Fruit fly (Drosophila melanogaster) whole organism, embryonic: Measurements from ENCODE around the gene CG18765.
A peak's percentile ranks its signal among the peaks of the same experiment; 100 is the strongest.

Experiments used
- BEAF-32 ChIP-seq: fragments of 200-800 bp; sonication (Bioruptor generic); optimal IDR thresholded peaks from 3 replicates; lab custom pipeline; 2017; ENCODE audit warnings: missing biosample characterization, missing genetic modification characterization, mild to moderate bottlenecking, moderate library complexity, missing genetic modification reagents
- Blimp-1 ChIP-seq: fragments of 200-800 bp; sonication (Bioruptor generic); optimal IDR thresholded peaks from 3 replicates; lab custom pipeline; 2018; ENCODE audit warnings: missing biosample characterization, missing genetic modification characterization, mild to moderate bottlenecking, moderate library complexity, missing genetic modification reagents
- CG10979 ChIP-seq: fragments of 200-800 bp; sonication (Bioruptor generic); optimal IDR thresholded peaks from 2 replicates; lab custom pipeline; 2018; ENCODE audit warnings: missing biosample characterization, mild to moderate bottlenecking, missing genetic modification characterization, moderate library complexity
- CG11504 ChIP-seq: fragments of 200-800 bp; sonication (Bioruptor generic); optimal IDR thresholded peaks from 3 replicates; lab custom pipeline; 2019; ENCODE audit warnings: missing biosample characterization, mild to moderate bottlenecking, missing genetic modification characterization, moderate library complexity
- CG1233 ChIP-seq: fragments of 200-800 bp; sonication (Bioruptor generic); optimal IDR thresholded peaks from 4 replicates; lab custom pipeline; 2018; ENCODE audit warnings: missing biosample characterization, mild to moderate bottlenecking, missing genetic modification characterization
- CG12769 ChIP-seq: fragments of 200-800 bp; sonication (Bioruptor generic); optimal IDR thresholded peaks from 2 replicates; lab custom pipeline; 2019; ENCODE audit warnings: missing biosample characterization, mild to moderate bottlenecking, missing genetic modification characterization, moderate library complexity
- CG13775 ChIP-seq: fragments of 200-800 bp; sonication (Bioruptor generic); optimal IDR thresholded peaks from 3 replicates; lab custom pipeline; 2017; ENCODE audit warnings: missing biosample characterization, mild to moderate bottlenecking, missing genetic modification characterization
- CG13894 ChIP-seq: fragments of 200-800 bp; sonication (Bioruptor generic); optimal IDR thresholded peaks from 3 replicates; lab custom pipeline; 2018; ENCODE audit warnings: missing biosample characterization, mild to moderate bottlenecking, missing genetic modification characterization, moderate library complexity
- CG14710 ChIP-seq: fragments of 200-800 bp; sonication (Bioruptor generic); optimal IDR thresholded peaks from 3 replicates; lab custom pipeline; 2019; ENCODE audit warnings: missing biosample characterization, mild to moderate bottlenecking, missing genetic modification characterization, moderate library complexity
- CG15269 ChIP-seq: fragments of 200-800 bp; sonication (Bioruptor generic); optimal IDR thresholded peaks from 2 replicates; lab custom pipeline; 2018; ENCODE audit warnings: missing biosample characterization, mild to moderate bottlenecking, missing genetic modification characterization, moderate library complexity
- CG15601 ChIP-seq: fragments of 200-800 bp; sonication (Bioruptor generic); optimal IDR thresholded peaks from 3 replicates; lab custom pipeline; 2019; ENCODE audit warnings: missing biosample characterization, mild to moderate bottlenecking, missing genetic modification characterization, moderate library complexity
- CG1603 ChIP-seq: fragments of 200-800 bp; sonication (Bioruptor generic); optimal IDR thresholded peaks from 2 replicates; lab custom pipeline; 2019; ENCODE audit warnings: missing biosample characterization, mild to moderate bottlenecking, missing genetic modification characterization, moderate library complexity
- CG2120 ChIP-seq: fragments of 200-800 bp; sonication (Bioruptor generic); optimal IDR thresholded peaks from 3 replicates; lab custom pipeline; 2016; ENCODE audit warnings: missing biosample characterization, missing genetic modification characterization
- CG2129 ChIP-seq: fragments of 200-800 bp; sonication (Bioruptor generic); IDR thresholded peaks from 2 replicates; pipeline ENCODE4 v1.3.6; 2022; ENCODE audit warnings: missing biosample characterization, missing genetic modification characterization; ENCODE audit not compliant: partially characterized antibody
- CG3163 ChIP-seq: fragments of 200-800 bp; sonication (Bioruptor generic); optimal IDR thresholded peaks from 3 replicates; lab custom pipeline; 2016; ENCODE audit warnings: missing biosample characterization, missing genetic modification characterization
- CG32767 ChIP-seq: fragments of 200-800 bp; sonication (Bioruptor generic); IDR thresholded peaks from 2 replicates; pipeline ENCODE4 v1.3.6; 2022; ENCODE audit warnings: missing biosample characterization, missing genetic modification characterization
- CG3407 ChIP-seq: fragments of 200-800 bp; sonication (Bioruptor generic); optimal IDR thresholded peaks from 2 replicates; lab custom pipeline; 2018; ENCODE audit warnings: missing biosample characterization, mild to moderate bottlenecking, missing genetic modification characterization
- CG4424 ChIP-seq: fragments of 200-800 bp; sonication (Bioruptor generic); optimal IDR thresholded peaks from 3 replicates; lab custom pipeline; 2016; ENCODE audit warnings: missing biosample characterization, missing genetic modification characterization
- CG7357 ChIP-seq: fragments of 200-800 bp; sonication (Bioruptor generic); IDR thresholded peaks from 3 replicates; pipeline ENCODE4 v1.3.6; 2022; ENCODE audit warnings: missing biosample characterization, missing genetic modification characterization
- CG8089 ChIP-seq: fragments of 200-800 bp; sonication (Bioruptor generic); optimal IDR thresholded peaks from 3 replicates; lab custom pipeline; 2016; ENCODE audit warnings: missing biosample characterization, missing genetic modification characterization
- CG8388 ChIP-seq: fragments of 200-800 bp; sonication (Bioruptor generic); optimal IDR thresholded peaks from 2 replicates; lab custom pipeline; 2019; ENCODE audit warnings: missing biosample characterization, mild to moderate bottlenecking, missing genetic modification characterization, moderate library complexity
- CG9727 ChIP-seq: fragments of 200-800 bp; sonication (Bioruptor generic); optimal IDR thresholded peaks from 3 replicates; lab custom pipeline; 2017; ENCODE audit warnings: missing biosample characterization, mild to moderate bottlenecking, missing genetic modification characterization
- CoRest ChIP-seq: fragments of 200-800 bp; sonication (Bioruptor generic); optimal IDR thresholded peaks from 3 replicates; lab custom pipeline; 2018; ENCODE audit warnings: missing biosample characterization, mild to moderate bottlenecking, missing genetic modification characterization, moderate library complexity
- CrebB ChIP-seq: fragments of 200-800 bp; sonication (Bioruptor generic); optimal IDR thresholded peaks from 3 replicates; lab custom pipeline; 2018; ENCODE audit warnings: missing biosample characterization, mild to moderate bottlenecking, missing genetic modification characterization
- D ChIP-seq, 2 experiments: fragments of 200-800 bp in 1 of 2; fragments of >200 bp in 1 of 2; sonication (Bioruptor generic) in 1 of 2; optimal IDR thresholded peaks; 2 replicates in 1 of 2; 3 replicates in 1 of 2; lab custom pipeline; 2017; ENCODE audit warnings: mild to moderate bottlenecking in 1 of 2, missing biosample characterization in 1 of 2, missing genetic modification characterization in 1 of 2, missing genetic modification reagents in 1 of 2
- D19A ChIP-seq: fragments of 200-800 bp; optimal IDR thresholded peaks from 3 replicates; lab custom pipeline; 2019; ENCODE audit warnings: missing biosample characterization, mild to moderate bottlenecking, missing genetic modification characterization, moderate library complexity
- Dbx ChIP-seq: fragments of 200-800 bp; sonication (Bioruptor generic); IDR thresholded peaks from 3 replicates; pipeline ENCODE4 v1.3.6; 2022; ENCODE audit warnings: missing biosample characterization, missing genetic modification characterization
- E2f1 ChIP-seq: fragments of 200-800 bp; sonication (Bioruptor generic); IDR thresholded peaks from 2 replicates; pipeline ENCODE4 v1.3.6; 2022; ENCODE audit warnings: missing biosample characterization, missing genetic modification characterization
- GATAe ChIP-seq: fragments of 200-800 bp; sonication (Bioruptor generic); conservative IDR thresholded peaks from 2 replicates; pipeline ENCODE4 v1.3.6; 2022; ENCODE audit warnings: missing biosample characterization, missing genetic modification characterization
- Gug ChIP-seq: fragments of 200-800 bp; sonication (Bioruptor generic); IDR thresholded peaks from 4 replicates; pipeline ENCODE4 v1.3.6; 2022; ENCODE audit warnings: missing biosample characterization, missing genetic modification characterization
- HmgD ChIP-seq: fragments of 200-800 bp; sonication (Bioruptor generic); optimal IDR thresholded peaks from 3 replicates; lab custom pipeline; 2016; ENCODE audit warnings: missing biosample characterization, missing genetic modification characterization
- Hmx ChIP-seq: fragments of 200-800 bp; sonication (Bioruptor generic); optimal IDR thresholded peaks from 2 replicates; lab custom pipeline; 2016; ENCODE audit warnings: missing biosample characterization, missing genetic modification characterization
- Hsf ChIP-seq: fragments of 200-800 bp; sonication (Bioruptor generic); optimal IDR thresholded peaks from 3 replicates; lab custom pipeline; 2016; ENCODE audit warnings: missing biosample characterization, missing genetic modification characterization
- Med ChIP-seq: fragments of 200-800 bp; sonication (Bioruptor generic); peaks from one replicate; lab custom pipeline; 2016; ENCODE audit warnings: missing biosample characterization, missing genetic modification characterization, mild to moderate bottlenecking, inconsistent platforms, moderate library complexity
- Pdp1 ChIP-seq, 2 experiments: fragments of 200-800 bp; sonication (Bioruptor generic); optimal IDR thresholded peaks; 3 replicates each; lab custom pipeline; 2016; ENCODE audit warnings: missing biosample characterization in 2 of 2, missing genetic modification characterization in 2 of 2, mild to moderate bottlenecking in 1 of 2, moderate library complexity in 1 of 2
- bcd ChIP-seq: fragments of 200-800 bp; sonication (Bioruptor generic); optimal IDR thresholded peaks from 2 replicates; lab custom pipeline; 2017; ENCODE audit warnings: missing biosample characterization, mild to moderate bottlenecking, missing genetic modification characterization
- fru ChIP-seq: fragments of >200 bp; optimal IDR thresholded peaks from 2 replicates; lab custom pipeline; 2017
- ftz-f1 ChIP-seq: fragments of 200-800 bp; sonication (Bioruptor generic); optimal IDR thresholded peaks from 2 replicates; lab custom pipeline; 2016; ENCODE audit warnings: missing biosample characterization, missing genetic modification characterization
- gcm ChIP-seq: fragments of 200-800 bp; sonication (Bioruptor generic); optimal IDR thresholded peaks from 2 replicates; lab custom pipeline; 2019; ENCODE audit warnings: missing biosample characterization, mild to moderate bottlenecking, missing genetic modification characterization, moderate library complexity
- knrl ChIP-seq: fragments of 200-800 bp; sonication (Bioruptor generic); IDR thresholded peaks from 3 replicates; pipeline ENCODE4 v1.3.6; 2022; ENCODE audit warnings: missing biosample characterization, missing genetic modification characterization; ENCODE audit not compliant: partially characterized antibody
- nau ChIP-seq: fragments of 200-800 bp; sonication (Bioruptor generic); optimal IDR thresholded peaks from 3 replicates; lab custom pipeline; 2017; ENCODE audit warnings: missing biosample characterization, mild to moderate bottlenecking, missing genetic modification characterization, missing genetic modification reagents
- pan ChIP-seq, 4 experiments: fragments of >200 bp in 3 of 4; fragments of 200-800 bp in 1 of 4; sonication (Bioruptor generic) in 1 of 4; optimal IDR thresholded peaks in 3 of 4; IDR thresholded peaks in 1 of 4; 2 replicates each; pipeline versions ENCODE4 v1.3.6 to Lab custom; 2017 to 2022; ENCODE audit warnings: missing biosample characterization in 2 of 4, missing genetic modification characterization in 2 of 4, mixed read lengths in 1 of 4
- sisA ChIP-seq: fragments of 200-800 bp; sonication (Bioruptor generic); IDR thresholded peaks from 2 replicates; pipeline ENCODE4 v1.3.6; 2022; ENCODE audit warnings: missing biosample characterization, missing genetic modification characterization
- slp2 ChIP-seq: fragments of 200-800 bp; sonication (Bioruptor generic); optimal IDR thresholded peaks from 2 replicates; lab custom pipeline; 2016; ENCODE audit warnings: missing biosample characterization, missing genetic modification characterization
- tgo ChIP-seq: fragments of 200-800 bp; sonication (Bioruptor generic); IDR thresholded peaks from 3 replicates; pipeline ENCODE4 v1.3.6; 2022; ENCODE audit warnings: missing biosample characterization, missing genetic modification characterization
- tup ChIP-seq: fragments of 200-800 bp; sonication (Bioruptor generic); optimal IDR thresholded peaks from 2 replicates; lab custom pipeline; 2016; ENCODE audit warnings: missing biosample characterization, mild to moderate bottlenecking, missing genetic modification characterization, moderate library complexity

The CG18765 gene

dm6 chr3R:11678016-11678415, 13.6 kb downstream of the CG18765 start, which contains the start of gene CG18476 (continued):
- TF ChIP-seq CG1603 (tag; lab: Kevin White, UChicago) (peak; percentile 59), E2f1 (GFP tag; lab: Robert Waterston, UW) (peak; percentile 95), D19A (peak; percentile 87), Gug (GFP tag; lab: Robert Waterston, UW) (no peak; the same call in 2 of the 4 replicates), CG7357 (GFP tag; lab: Robert Waterston, UW) (peak; percentile 88), CG8089 (peak; percentile 33), nau (no peak), Dbx (GFP tag; lab: Robert Waterston, UW) (peak; percentile 91), CG32767 (GFP tag; lab: Robert Waterston, UW) (peak; percentile 87), CG3407 (GFP tag; lab: Kevin White, UChicago) (peak; percentile 80), CoRest (tag; lab: Kevin White, UChicago) (peak; percentile 96)

- peak; percentile 65 for TF ChIP-seq knrl (GFP tag; lab: Robert Waterston, UW)
- TF ChIP-seq sisA (GFP tag; lab: Robert Waterston, UW): peak; percentile 49
- TF ChIP-seq GATAe (GFP tag; lab: Robert Waterston, UW): peak; percentile 52; the same call in 1 of the 2 replicates
- TF ChIP-seq HmgD (GFP tag; lab: Kevin White, UChicago): peak; percentile 32
- peak; percentile 34 to 63 for TF ChIP-seq Pdp1 (GFP tag; optimal IDR thresholded peaks at IDR 0.05; lab: Kevin White, UChicago)
- TF ChIP-seq CrebB: no peak
- no peak for TF ChIP-seq ftz-f1 (GFP tag; lab: Kevin White, UChicago)
- TF ChIP-seq CG11504 (tag; lab: Kevin White, UChicago): peak; percentile 74
- peak; percentile 45 for TF ChIP-seq CG13775 (GFP tag; lab: Kevin White, UChicago)
- TF ChIP-seq bcd (GFP tag; lab: Kevin White, UChicago): peak; percentile 25
- peak; percentile 37 for TF ChIP-seq Blimp-1
- TF ChIP-seq Gug (GFP tag; lab: Robert Waterston, UW): peak; percentile 53; the same call in 1 of the 4 replicates
- peak; percentile 13 for TF ChIP-seq CG3163 (GFP tag; lab: Kevin White, UChicago)
- peak; percentile 36 for TF ChIP-seq CG15269 (tag; lab: Kevin White, UChicago)
- peak; percentile 34 for TF ChIP-seq CG8388 (GFP tag; lab: Kevin White, UChicago)
- peak; percentile 57 for TF ChIP-seq CG15601 (tag; lab: Kevin White, UChicago)
- TF ChIP-seq Hmx (GFP tag; lab: Kevin White, UChicago): no peak
- TF ChIP-seq CG9727: peak; percentile 30
- TF ChIP-seq CG10979 (tag; lab: Kevin White, UChicago): peak; percentile 16
- peak; percentile 55 for TF ChIP-seq Med (GFP tag; lab: Kevin White, UChicago)
- no peak for TF ChIP-seq CG12769 (tag; lab: Kevin White, UChicago)
- peak; percentile 57 for TF ChIP-seq E2f1 (GFP tag; lab: Robert Waterston, UW)
- TF ChIP-seq tgo (GFP tag; lab: Robert Waterston, UW): peak; percentile 69
- no peak for TF ChIP-seq D (optimal IDR thresholded peaks at IDR 0.05; lab: Kevin White, UChicago)
- TF ChIP-seq D (GFP tag; optimal IDR thresholded peaks at IDR 0.05; lab: Kevin White, UChicago): no peak
- no peak for TF ChIP-seq CG4424 (GFP tag; lab: Kevin White, UChicago)
- TF ChIP-seq CG1233 (GFP tag; lab: Kevin White, UChicago): peak; percentile 32
- no peak for TF ChIP-seq fru (lab: Kevin White, UChicago)
- peak; percentile 67 for TF ChIP-seq CG2120 (GFP tag; lab: Kevin White, UChicago)
- TF ChIP-seq CG14710 (tag; lab: Kevin White, UChicago): peak; percentile 86
- TF ChIP-seq BEAF-32 (GFP tag; lab: Kevin White, UChicago): peak; percentile 69
- peak; percentile 14 for TF ChIP-seq slp2
- TF ChIP-seq tup (GFP tag; lab: Kevin White, UChicago): no peak
- TF ChIP-seq CG2129 (GFP tag; lab: Robert Waterston, UW): no peak
- TF ChIP-seq Hsf: peak; percentile 59
- TF ChIP-seq CG13894 (tag; lab: Kevin White, UChicago): peak; percentile 4
- no peak for TF ChIP-seq pan (optimal IDR thresholded peaks at IDR 0.05; lab: Kevin White, UChicago)
- peak in 1 of 2 experiments; percentile 58 for TF ChIP-seq pan (GFP tag; optimal IDR thresholded peaks at IDR 0.05 in 1 of 2, IDR thresholded peaks at IDR 0.05 in 1 of 2)
- peak; percentile 23 for TF ChIP-seq gcm (GFP tag; lab: Kevin White, UChicago)
Observed at dm6 chr3R:11673955-11674663, 17.5 kb downstream of the CG18765 start, which contains the start of gene CG14715. Gene CG14715, plus strand, starts transcription at chr3R:11674221.
